Fruit fly (Drosophila melanogaster): ENCODE data around the gene Pdxk.

The Pdxk gene

dm6 chr3L:9337942-9338468 is 22.1 kb upstream of the Pdxk start:
- no peak for TF ChIP-seq pan (optimal IDR thresholded peaks at IDR 0.05)
- TF ChIP-seq dl (GFP tag; optimal IDR thresholded peaks at IDR 0.05; ENCODE audit: insufficient read depth in 1 of 2, partially characterized antibody in 2 of 2) = peak in 1 of 2 experiments; percentile 40

DNA sequence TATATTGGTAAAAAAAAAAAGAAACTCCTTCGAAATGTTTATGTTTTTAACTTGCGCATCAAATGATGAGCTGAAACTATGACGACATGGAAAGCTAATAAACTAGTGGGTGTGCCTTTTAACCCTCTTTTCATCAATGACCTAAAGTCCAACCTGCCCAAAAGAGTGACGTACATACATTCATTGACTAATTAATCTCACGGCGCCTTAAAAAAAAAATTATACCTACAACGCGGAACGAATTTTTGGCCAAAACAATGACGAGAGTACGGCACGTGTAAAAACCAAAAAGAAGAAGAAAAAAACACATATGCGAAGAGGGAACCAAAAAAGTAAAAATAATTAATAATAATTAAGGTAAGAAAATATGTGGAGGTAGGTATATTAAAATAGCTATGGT is 21.6 kb upstream of the Pdxk start, which contains the start of gene PGRP-LC:
TSS of gene PGRP-LC (plus strand) at position 301 of the 400 bp plus-strand sequence.
- TF ChIP-seq ey (GFP tag; optimal IDR thresholded peaks at IDR 0.05) (no peak), Abd-B (GFP tag; optimal IDR thresholded peaks at IDR 0.05) (no peak), Mio (GFP tag; optimal IDR thresholded peaks at IDR 0.05) (no peak), foxo (GFP tag; optimal IDR thresholded peaks at IDR 0.05) (no peak), N (GFP tag; optimal IDR thresholded peaks at IDR 0.05) (no peak)

DNA sequence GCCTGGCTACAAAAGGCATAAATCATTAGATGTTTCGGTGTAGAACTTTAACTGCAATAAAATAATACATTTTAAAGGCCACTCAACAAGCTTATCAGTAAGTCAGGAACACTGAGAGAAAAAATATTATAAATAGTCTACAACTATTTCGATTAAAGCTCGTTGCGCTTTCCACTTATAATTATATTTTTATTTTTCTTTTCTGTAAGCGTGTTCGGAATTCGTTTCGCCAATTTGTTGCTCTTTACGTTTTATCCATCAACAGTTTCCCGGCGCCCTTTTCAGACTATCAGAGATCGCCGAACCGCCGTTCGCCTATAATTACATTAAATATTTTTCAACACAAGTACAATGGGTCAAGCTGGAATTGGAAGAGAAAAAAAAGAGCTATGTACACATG is 21.1 kb upstream of the Pdxk start:
- TF ChIP-seq h (GFP tag; optimal IDR thresholded peaks at IDR 0.05) (no peak), Abd-B (GFP tag; optimal IDR thresholded peaks at IDR 0.05) (no peak), Rel (GFP tag; optimal IDR thresholded peaks at IDR 0.05) (no peak), Rel (tag; optimal IDR thresholded peaks at IDR 0.05) (no peak), CG32264 (GFP tag; optimal IDR thresholded peaks at IDR 0.05) (no peak), dl (GFP tag; optimal IDR thresholded peaks at IDR 0.05; ENCODE audit: insufficient read depth in 1 of 2, partially characterized antibody in 2 of 2) (no peak), brk (GFP tag; optimal IDR thresholded peaks at IDR 0.05) (no peak), GATAd (GFP tag; optimal IDR thresholded peaks at IDR 0.05) (no peak), CG9705 (GFP tag; optimal IDR thresholded peaks at IDR 0.05) (no peak), br (GFP tag; optimal IDR thresholded peaks at IDR 0.05) (no peak), dmrt93B (GFP tag; optimal IDR thresholded peaks at IDR 0.05) (no peak)

DNA sequence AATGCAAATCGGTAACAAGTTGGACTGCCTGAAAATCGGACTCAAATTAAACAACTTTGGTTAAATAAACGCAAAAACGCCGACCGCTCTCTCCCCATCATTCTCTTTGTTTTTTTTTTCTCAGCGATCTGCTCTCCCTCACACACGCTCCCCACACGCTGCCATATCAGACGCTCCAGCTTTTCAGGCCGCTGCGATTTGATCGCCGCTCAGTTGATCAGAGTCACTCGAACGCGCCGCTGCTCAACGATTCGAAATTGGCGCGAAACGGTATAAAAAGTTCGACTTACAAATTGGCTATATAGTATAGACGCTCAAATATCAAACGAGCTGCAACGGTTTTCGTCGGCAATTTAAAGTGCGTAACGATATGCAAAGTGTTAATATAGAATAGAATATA is 19.9 kb upstream of the Pdxk start:
- TF ChIP-seq dl (GFP tag; optimal IDR thresholded peaks at IDR 0.05; ENCODE audit: insufficient read depth in 1 of 2, partially characterized antibody in 2 of 2) (peak in 1 of 2 experiments; percentile 8), h (GFP tag; optimal IDR thresholded peaks at IDR 0.05) (peak; percentile 3), Vsx2 (GFP tag; optimal IDR thresholded peaks at IDR 0.05; ENCODE audit: partially characterized antibody) (peak; percentile 40), Dif (GFP tag; optimal IDR thresholded peaks at IDR 0.05; ENCODE audit: partially characterized antibody) (peak; percentile 27), Rel (GFP tag; optimal IDR thresholded peaks at IDR 0.05) (no peak), Rel (tag; optimal IDR thresholded peaks at IDR 0.05) (peak; percentile 33), sage (GFP tag; optimal IDR thresholded peaks at IDR 0.05) (no peak)

DNA sequence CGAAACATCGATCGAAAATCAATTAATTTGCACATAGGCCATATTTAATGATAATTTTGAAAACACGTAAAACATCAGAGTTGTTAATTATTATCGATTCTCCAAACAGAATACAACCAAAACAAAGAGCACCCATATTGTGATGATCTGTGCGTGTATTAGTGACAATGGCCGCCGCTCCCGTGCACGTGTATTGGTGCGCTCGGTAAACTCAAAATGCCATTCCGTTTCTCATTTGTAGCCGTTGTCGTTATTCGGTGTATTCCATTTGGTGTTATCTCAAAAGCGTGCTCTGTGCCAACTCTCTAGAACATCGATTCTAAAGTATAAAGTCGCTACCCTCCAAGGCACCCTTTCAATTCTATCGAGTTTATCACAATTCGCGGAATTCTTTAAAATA is 19.3 kb upstream of the Pdxk start:
- TF ChIP-seq Dfd (GFP tag; optimal IDR thresholded peaks at IDR 0.05) (no peak), N (GFP tag; optimal IDR thresholded peaks at IDR 0.05) (peak; percentile 15), Rel (GFP tag; optimal IDR thresholded peaks at IDR 0.05) (no peak), Rel (tag; optimal IDR thresholded peaks at IDR 0.05) (peak; percentile 51)

DNA sequence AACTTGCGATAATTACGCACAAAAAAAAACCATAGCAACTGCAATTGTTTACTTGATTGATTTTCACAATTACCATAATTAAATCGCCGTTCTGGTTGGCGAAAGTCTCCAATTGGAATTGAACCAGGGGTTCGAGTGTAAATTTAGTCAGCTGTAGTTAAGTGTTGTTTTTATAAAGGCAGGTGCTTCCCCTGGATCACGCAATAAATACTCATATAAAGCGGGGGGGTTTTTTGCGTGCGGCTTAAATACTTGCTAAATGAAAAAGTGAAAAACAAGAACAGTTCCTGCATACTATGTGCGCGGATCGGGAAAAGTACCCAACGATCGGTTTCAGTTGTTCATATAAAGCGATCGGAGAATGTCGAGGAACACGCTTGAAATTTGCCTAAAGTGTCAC is 16.2 kb upstream of the Pdxk start:
- no peak for TF ChIP-seq Hnf4 (GFP tag; optimal IDR thresholded peaks at IDR 0.05)
- TF ChIP-seq Mio (GFP tag; optimal IDR thresholded peaks at IDR 0.05) = no peak
- TF ChIP-seq Vsx2 (GFP tag; optimal IDR thresholded peaks at IDR 0.05; ENCODE audit: partially characterized antibody) = no peak
- no peak for TF ChIP-seq Rel (GFP tag; optimal IDR thresholded peaks at IDR 0.05)
- TF ChIP-seq Rel (tag; optimal IDR thresholded peaks at IDR 0.05) = peak; percentile 96
- no peak for TF ChIP-seq woc (GFP tag; optimal IDR thresholded peaks at IDR 0.05)
- TF ChIP-seq CrebA (GFP tag; optimal IDR thresholded peaks at IDR 0.05; ENCODE audit: borderline replicate concordance) = no peak
- no peak for TF ChIP-seq Dfd (GFP tag; optimal IDR thresholded peaks at IDR 0.05)

DNA sequence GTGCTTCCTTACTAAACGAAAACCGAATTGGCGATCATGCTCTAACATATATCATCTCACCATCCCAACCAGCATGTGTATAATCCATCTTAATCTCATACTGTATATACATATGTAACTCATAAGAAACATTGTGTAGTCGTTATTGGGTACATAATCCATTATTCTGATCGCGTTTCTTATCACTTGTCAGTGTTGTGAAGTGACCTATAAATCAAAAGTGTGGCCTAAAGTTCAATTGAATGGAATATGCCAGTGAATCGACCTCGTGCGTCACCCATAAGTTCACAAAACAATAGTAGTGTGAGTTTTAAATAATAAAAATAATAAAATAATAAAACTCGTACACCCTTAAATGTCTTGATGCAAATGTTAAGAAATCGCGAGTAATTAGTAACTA is 15.0 kb upstream of the Pdxk start:
- no peak for TF ChIP-seq sv (GFP tag; optimal IDR thresholded peaks at IDR 0.05)
- TF ChIP-seq sage (GFP tag; optimal IDR thresholded peaks at IDR 0.05) = no peak
- TF ChIP-seq Hnf4 (GFP tag; optimal IDR thresholded peaks at IDR 0.05) = no peak
- TF ChIP-seq usp (GFP tag; optimal IDR thresholded peaks at IDR 0.05) = no peak
- no peak for TF ChIP-seq Mio (GFP tag; optimal IDR thresholded peaks at IDR 0.05)
- TF ChIP-seq psq (GFP tag; optimal IDR thresholded peaks at IDR 0.05) = no peak
- TF ChIP-seq OdsH (GFP tag; optimal IDR thresholded peaks at IDR 0.05) = no peak
- no peak for TF ChIP-seq Sp1 (GFP tag; optimal IDR thresholded peaks at IDR 0.05)
- TF ChIP-seq fru (GFP tag; optimal IDR thresholded peaks at IDR 0.05) = no peak

Data from whole organism, wandering third instar larva.